Worm (Caenorhabditis elegans) whole organism, mixed stage, embryonic: ENCODE data around the gene T10B10.8.

Experiments used
- lin-13 ChIP-seq: fragments of 150-350 bp; optimal IDR thresholded peaks from 2 replicates; lab custom pipeline; 2014; ENCODE audit warnings: missing biosample characterization, missing genetic modification characterization
- nhr-2 ChIP-seq: fragments of 150-350 bp; optimal IDR thresholded peaks from 2 replicates; lab custom pipeline; 2014; ENCODE audit warnings: missing biosample characterization, missing genetic modification characterization
- nhr-76 ChIP-seq: sonication (generic microtip); optimal IDR thresholded peaks from 2 replicates; lab custom pipeline; 2017; ENCODE audit warnings: missing biosample characterization, missing genetic modification characterization
- pha-4 ChIP-seq: fragments of 150-350 bp; optimal IDR thresholded peaks from 2 replicates; lab custom pipeline; 2018; ENCODE audit warnings: missing biosample characterization, missing genetic modification reagents, missing genetic modification characterization
- unc-62 ChIP-seq: fragments of 150-350 bp; optimal IDR thresholded peaks from 2 replicates; lab custom pipeline; 2014; ENCODE audit warnings: missing biosample characterization, missing genetic modification reagents, missing genetic modification characterization

DNA sequence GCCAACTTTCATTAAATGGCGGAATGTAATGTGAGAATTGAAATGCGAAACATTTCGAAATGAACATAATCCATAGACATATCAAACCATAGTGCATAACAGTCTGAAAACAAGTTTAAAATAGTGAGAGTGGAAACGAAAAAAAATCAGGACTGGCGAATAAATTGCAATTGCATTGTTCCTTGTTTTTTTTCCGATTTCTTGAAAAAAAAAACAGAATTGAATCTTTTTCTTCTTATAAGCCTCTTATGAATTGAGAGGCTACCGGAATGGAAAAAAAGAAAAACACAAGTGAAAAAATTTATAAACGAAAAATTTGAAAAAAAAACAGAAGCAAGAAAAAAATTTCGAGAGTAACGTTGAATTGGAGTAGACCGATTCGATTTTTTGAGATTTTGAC, 49.5 kb downstream of the T10B10.8 start, which contains the start of gene R07D5.2:
- TF ChIP-seq lin-13 (no peak), nhr-2 (tag; lab: Kevin White, UChicago) (no peak), nhr-76 (tag; lab: Kevin White, UChicago) (no peak), pha-4 (tag; lab: Kevin White, UChicago) (no peak), unc-62 (GFP tag; lab: Kevin White, UChicago) (no peak)
